Fruit fly (Drosophila melanogaster) whole organism, embryonic: Measurements from ENCODE around the gene Gga.

ENCODE experiments used
- B-H1 ChIP-seq: fragments of 200-800 bp; sonication (Bioruptor generic); IDR thresholded peaks from 3 replicates; pipeline ENCODE4 v1.3.6; 2022; ENCODE audit warnings: missing biosample characterization, missing genetic modification characterization
- C15 ChIP-seq: fragments of 200-800 bp; sonication (Bioruptor generic); IDR thresholded peaks from 3 replicates; pipeline ENCODE4 v1.3.6; 2022; ENCODE audit warnings: missing biosample characterization, missing genetic modification characterization
- CG10462 ChIP-seq: fragments of 200-800 bp; sonication (Bioruptor generic); optimal IDR thresholded peaks from 2 replicates; lab custom pipeline; 2016; ENCODE audit warnings: missing biosample characterization, missing genetic modification characterization
- CG12942 ChIP-seq: fragments of 200-800 bp; sonication (Bioruptor generic); optimal IDR thresholded peaks from 3 replicates; lab custom pipeline; 2016; ENCODE audit warnings: missing biosample characterization, missing genetic modification characterization
- CG13424 ChIP-seq: fragments of 200-800 bp; sonication (Bioruptor generic); optimal IDR thresholded peaks from 2 replicates; lab custom pipeline; 2019; ENCODE audit warnings: missing biosample characterization, mild to moderate bottlenecking, missing genetic modification characterization, moderate library complexity
- CG14050 ChIP-seq: fragments of 200-800 bp; sonication (Bioruptor generic); IDR thresholded peaks from 3 replicates; pipeline ENCODE4 v1.3.6; 2022; ENCODE audit warnings: missing biosample characterization, missing genetic modification characterization
- CG14860 ChIP-seq: fragments of 200-800 bp; sonication (Bioruptor generic); IDR thresholded peaks from 3 replicates; pipeline ENCODE4 v1.3.6; 2022; ENCODE audit warnings: missing biosample characterization, missing genetic modification characterization; ENCODE audit not compliant: partially characterized antibody
- CG15479 ChIP-seq: fragments of 200-800 bp; sonication (Bioruptor generic); optimal IDR thresholded peaks from 3 replicates; lab custom pipeline; 2019; ENCODE audit warnings: missing biosample characterization, mild to moderate bottlenecking, missing genetic modification characterization, moderate library complexity
- CG15601 ChIP-seq: fragments of 200-800 bp; sonication (Bioruptor generic); optimal IDR thresholded peaks from 3 replicates; lab custom pipeline; 2019; ENCODE audit warnings: missing biosample characterization, mild to moderate bottlenecking, missing genetic modification characterization, moderate library complexity
- CG1647 ChIP-seq: fragments of 200-800 bp; sonication (Bioruptor generic); optimal IDR thresholded peaks from 3 replicates; lab custom pipeline; 2016; ENCODE audit warnings: missing biosample characterization, missing genetic modification characterization
- CG17328 ChIP-seq: fragments of 200-800 bp; sonication (Bioruptor generic); IDR thresholded peaks from 2 replicates; pipeline ENCODE4 v1.3.6; 2022; ENCODE audit warnings: missing biosample characterization, missing genetic modification characterization
- CG18764 ChIP-seq: fragments of 200-800 bp; sonication (Bioruptor generic); optimal IDR thresholded peaks from 3 replicates; lab custom pipeline; 2016; ENCODE audit warnings: missing biosample characterization, missing genetic modification characterization
- CG2875 ChIP-seq: fragments of 200-800 bp; sonication (Bioruptor generic); optimal IDR thresholded peaks from 2 replicates; lab custom pipeline; 2017; ENCODE audit warnings: missing biosample characterization, mild to moderate bottlenecking, missing genetic modification characterization, missing genetic modification reagents
- CG4282 ChIP-seq: fragments of 200-800 bp; sonication (Bioruptor generic); optimal IDR thresholded peaks from 2 replicates; lab custom pipeline; 2016; ENCODE audit warnings: missing biosample characterization, missing genetic modification characterization
- CG6272 ChIP-seq: fragments of 200-800 bp; sonication (Bioruptor generic); IDR thresholded peaks from 2 replicates; pipeline ENCODE4 v1.3.6; 2022; ENCODE audit warnings: missing biosample characterization, missing genetic modification characterization
- CG7372 ChIP-seq: fragments of 200-800 bp; sonication (Bioruptor generic); IDR thresholded peaks from 2 replicates; pipeline ENCODE4 v1.3.6; 2022; ENCODE audit warnings: missing biosample characterization, missing genetic modification characterization
- CG7963 ChIP-seq: fragments of 200-800 bp; sonication (Bioruptor generic); IDR thresholded peaks from 3 replicates; pipeline ENCODE4 v1.3.6; 2022; ENCODE audit warnings: missing biosample characterization, missing genetic modification characterization; ENCODE audit not compliant: partially characterized antibody
- CG8388 ChIP-seq: fragments of 200-800 bp; sonication (Bioruptor generic); optimal IDR thresholded peaks from 2 replicates; lab custom pipeline; 2019; ENCODE audit warnings: missing biosample characterization, mild to moderate bottlenecking, missing genetic modification characterization, moderate library complexity
- CG9609 ChIP-seq: fragments of 200-800 bp; sonication (Bioruptor generic); optimal IDR thresholded peaks from 3 replicates; lab custom pipeline; 2016; ENCODE audit warnings: missing biosample characterization, missing genetic modification characterization
- CG9876 ChIP-seq: fragments of 200-800 bp; sonication (Bioruptor generic); optimal IDR thresholded peaks from 2 replicates; lab custom pipeline; 2016; ENCODE audit warnings: missing biosample characterization, missing genetic modification characterization
- Dad ChIP-seq: fragments of 200-800 bp; sonication (Bioruptor generic); optimal IDR thresholded peaks from 3 replicates; lab custom pipeline; 2016; ENCODE audit warnings: missing biosample characterization, missing genetic modification characterization
- Dbx ChIP-seq: fragments of 200-800 bp; sonication (Bioruptor generic); IDR thresholded peaks from 3 replicates; pipeline ENCODE4 v1.3.6; 2022; ENCODE audit warnings: missing biosample characterization, missing genetic modification characterization
- ERR ChIP-seq: fragments of 200-800 bp; sonication (Bioruptor generic); optimal IDR thresholded peaks from 2 replicates; lab custom pipeline; 2016; ENCODE audit warnings: missing biosample characterization, missing genetic modification characterization
- GATAe ChIP-seq: fragments of 200-800 bp; sonication (Bioruptor generic); conservative IDR thresholded peaks from 2 replicates; pipeline ENCODE4 v1.3.6; 2022; ENCODE audit warnings: missing biosample characterization, missing genetic modification characterization
- MBD-R2 ChIP-seq: fragments of 200-800 bp; sonication (Bioruptor generic); IDR thresholded peaks from 2 replicates; pipeline ENCODE4 v1.3.6; 2022; ENCODE audit warnings: missing biosample characterization, missing genetic modification characterization
- Max ChIP-seq: fragments of 200-800 bp; sonication (Bioruptor generic); optimal IDR thresholded peaks from 2 replicates; lab custom pipeline; 2016; ENCODE audit warnings: missing biosample characterization, mild to moderate bottlenecking, missing genetic modification characterization
- Mes4 ChIP-seq: fragments of 200-800 bp; sonication (Bioruptor generic); optimal IDR thresholded peaks from 2 replicates; lab custom pipeline; 2016; ENCODE audit warnings: missing biosample characterization, missing genetic modification characterization
- NC2α ChIP-seq: fragments of 200-800 bp; sonication (Bioruptor generic); optimal IDR thresholded peaks from 2 replicates; lab custom pipeline; 2016; ENCODE audit warnings: missing biosample characterization, missing genetic modification characterization
- Ptx1 ChIP-seq: fragments of 200-800 bp; sonication (Bioruptor generic); IDR thresholded peaks from 2 replicates; pipeline ENCODE4 v1.3.6; 2022; ENCODE audit warnings: missing biosample characterization, missing genetic modification characterization
- TFAM ChIP-seq: fragments of 200-800 bp; sonication (Bioruptor generic); optimal IDR thresholded peaks from 2 replicates; lab custom pipeline; 2017; ENCODE audit warnings: missing biosample characterization, missing genetic modification characterization, inconsistent platforms
- Taf1 ChIP-seq: fragments of 200-800 bp; sonication (Bioruptor generic); IDR thresholded peaks from 2 replicates; pipeline ENCODE4 v1.3.6; 2022; ENCODE audit warnings: missing biosample characterization, missing genetic modification characterization
- Xbp1 ChIP-seq: fragments of 200-800 bp; sonication (Bioruptor generic); optimal IDR thresholded peaks from 3 replicates; lab custom pipeline; 2016; ENCODE audit warnings: missing biosample characterization, mild to moderate bottlenecking, missing genetic modification characterization
- YL-1 ChIP-seq: fragments of 200-800 bp; sonication (Bioruptor generic); optimal IDR thresholded peaks from 3 replicates; lab custom pipeline; 2017; ENCODE audit warnings: missing biosample characterization, mild to moderate bottlenecking, missing genetic modification characterization
- aop ChIP-seq: fragments of 200-800 bp; sonication (Bioruptor generic); IDR thresholded peaks from 2 replicates; pipeline ENCODE4 v1.3.6; 2022; ENCODE audit warnings: missing biosample characterization, missing genetic modification characterization
- ash1 ChIP-seq: fragments of 200-800 bp; sonication (Bioruptor generic); optimal IDR thresholded peaks from 2 replicates; lab custom pipeline; 2018; ENCODE audit warnings: missing biosample characterization, mild to moderate bottlenecking, missing genetic modification characterization
- bigmax ChIP-seq: fragments of 200-800 bp; sonication (Bioruptor generic); optimal IDR thresholded peaks from 2 replicates; lab custom pipeline; 2018; ENCODE audit warnings: missing biosample characterization, mild to moderate bottlenecking, missing genetic modification characterization
- cg ChIP-seq: fragments of 200-800 bp; sonication (Bioruptor generic); optimal IDR thresholded peaks from 3 replicates; lab custom pipeline; 2019; ENCODE audit warnings: missing biosample characterization, mild to moderate bottlenecking, missing genetic modification characterization, moderate library complexity
- chinmo ChIP-seq: fragments of 200-800 bp; sonication (Bioruptor generic); IDR thresholded peaks from 4 replicates; pipeline ENCODE4 v1.3.6; 2022; ENCODE audit warnings: missing biosample characterization, missing genetic modification characterization; ENCODE audit not compliant: partially characterized antibody
- fd102C ChIP-seq: fragments of 200-800 bp; sonication (Bioruptor generic); optimal IDR thresholded peaks from 2 replicates; lab custom pipeline; 2018; ENCODE audit warnings: missing biosample characterization, mild to moderate bottlenecking, missing genetic modification characterization, moderate library complexity
- gce ChIP-seq: fragments of 200-800 bp; sonication (Bioruptor generic); IDR thresholded peaks from 3 replicates; pipeline ENCODE4 v1.3.6; 2022; ENCODE audit warnings: missing biosample characterization, missing genetic modification characterization
- ham ChIP-seq: fragments of 200-800 bp; sonication (Bioruptor generic); IDR thresholded peaks from 2 replicates; pipeline ENCODE4 v1.3.6; 2022; ENCODE audit warnings: missing biosample characterization, missing genetic modification characterization
- hkb ChIP-seq, 2 experiments: fragments of 200-800 bp in 1 of 2; fragments of >200 bp in 1 of 2; sonication (Bioruptor generic) in 1 of 2; IDR thresholded peaks in 1 of 2; optimal IDR thresholded peaks in 1 of 2; 2 replicates each; pipeline versions ENCODE4 v1.3.6 to Lab custom; 2017 to 2022; ENCODE audit warnings: missing biosample characterization in 1 of 2, missing genetic modification characterization in 1 of 2
- lov ChIP-seq, 2 experiments: fragments of 200-800 bp in 1 of 2; fragments of >200 bp in 1 of 2; sonication (Bioruptor generic) in 1 of 2; IDR thresholded peaks in 1 of 2; optimal IDR thresholded peaks in 1 of 2; 2 replicates in 1 of 2; 3 replicates in 1 of 2; pipeline versions ENCODE4 v1.3.6 to Lab custom; 2017 to 2022; ENCODE audit warnings: missing biosample characterization in 1 of 2, missing genetic modification characterization in 1 of 2
- mam ChIP-seq: fragments of 200-800 bp; sonication (Bioruptor generic); optimal IDR thresholded peaks from 3 replicates; lab custom pipeline; 2016; ENCODE audit warnings: missing biosample characterization, missing genetic modification characterization
- nau ChIP-seq: fragments of 200-800 bp; sonication (Bioruptor generic); optimal IDR thresholded peaks from 3 replicates; lab custom pipeline; 2017; ENCODE audit warnings: missing biosample characterization, mild to moderate bottlenecking, missing genetic modification characterization, missing genetic modification reagents
- org-1 ChIP-seq: fragments of 200-800 bp; sonication (Bioruptor generic); optimal IDR thresholded peaks from 2 replicates; lab custom pipeline; 2017; ENCODE audit warnings: missing biosample characterization, missing genetic modification characterization
- psq ChIP-seq: fragments of 200-800 bp; sonication (Bioruptor generic); optimal IDR thresholded peaks from 2 replicates; lab custom pipeline; 2017; ENCODE audit warnings: missing biosample characterization, missing genetic modification characterization
- sens-2 ChIP-seq: fragments of 200-800 bp; sonication (Bioruptor generic); IDR thresholded peaks from 2 replicates; pipeline ENCODE4 v1.3.6; 2022; ENCODE audit warnings: missing biosample characterization, missing genetic modification characterization
- sr ChIP-seq: fragments of 200-800 bp; sonication (Bioruptor generic); IDR thresholded peaks from 3 replicates; pipeline ENCODE4 v1.3.6; 2022; ENCODE audit warnings: missing biosample characterization, missing genetic modification characterization
- usp ChIP-seq: fragments of >200 bp; optimal IDR thresholded peaks from 2 replicates; lab custom pipeline; 2017; ENCODE audit warnings: missing biosample characterization, missing genetic modification characterization
- zf30C ChIP-seq: fragments of 200-800 bp; sonication (Bioruptor generic); optimal IDR thresholded peaks from 3 replicates; lab custom pipeline; 2018; ENCODE audit warnings: missing biosample characterization, mild to moderate bottlenecking, missing genetic modification characterization
- zfh1 ChIP-seq: fragments of 200-800 bp; sonication (Bioruptor generic); IDR thresholded peaks from 3 replicates; pipeline ENCODE4 v1.3.6; 2022; ENCODE audit warnings: missing biosample characterization, missing genetic modification characterization

Gga gene

dm6 chrX:9589928-9590327, 10.9 kb upstream of the Gga start (continued):
- TF ChIP-seq CG7963 (GFP tag; lab: Robert Waterston, UW): no peak
- TF ChIP-seq B-H1 (GFP tag; lab: Robert Waterston, UW): no peak
- no peak for TF ChIP-seq ERR
- TF ChIP-seq GATAe (GFP tag; lab: Robert Waterston, UW): no peak
- no peak for TF ChIP-seq usp (GFP tag; lab: Kevin White, UChicago)
- TF ChIP-seq lov (optimal IDR thresholded peaks at IDR 0.05; lab: Kevin White, UChicago): no peak
- no peak for TF ChIP-seq lov (GFP tag; IDR thresholded peaks at IDR 0.05; lab: Robert Waterston, UW)
- TF ChIP-seq org-1: peak; percentile 43
- TF ChIP-seq gce (GFP tag; lab: Robert Waterston, UW): no peak
- TF ChIP-seq CG6272 (GFP tag; lab: Robert Waterston, UW): no peak
- TF ChIP-seq CG1647 (GFP tag; lab: Kevin White, UChicago): no peak
- no peak for TF ChIP-seq sr
- no peak for TF ChIP-seq chinmo (GFP tag; lab: Robert Waterston, UW)
- TF ChIP-seq CG15479 (GFP tag; lab: Kevin White, UChicago): no peak
- TF ChIP-seq ham (GFP tag; lab: Robert Waterston, UW): no peak
- no peak for TF ChIP-seq CG9609
- no peak for TF ChIP-seq Dad (GFP tag; lab: Kevin White, UChicago)
- TF ChIP-seq YL-1: no peak
- no peak for TF ChIP-seq NC2α
- no peak for TF ChIP-seq sens-2 (GFP tag; lab: Robert Waterston, UW)
- no peak for TF ChIP-seq aop (GFP tag; lab: Robert Waterston, UW)
- peak; percentile 50; the same call in 1 of the 3 replicates for TF ChIP-seq Dbx
- TF ChIP-seq zfh1 (GFP tag; lab: Robert Waterston, UW): no peak
- no peak for TF ChIP-seq mam
- peak; percentile 5 for TF ChIP-seq CG15601 (tag; lab: Kevin White, UChicago)
- TF ChIP-seq Mes4: no peak
- no peak for TF ChIP-seq CG2875 (GFP tag; lab: Kevin White, UChicago)
- peak; percentile 57 for TF ChIP-seq Xbp1
- no peak for TF ChIP-seq CG4282 (GFP tag; lab: Kevin White, UChicago)
- TF ChIP-seq hkb (optimal IDR thresholded peaks at IDR 0.05; lab: Kevin White, UChicago): no peak
- TF ChIP-seq hkb (GFP tag; IDR thresholded peaks at IDR 0.05; lab: Robert Waterston, UW): peak; percentile 66
- no peak for TF ChIP-seq bigmax (GFP tag; lab: Kevin White, UChicago)
- no peak for TF ChIP-seq zf30C (GFP tag; lab: Kevin White, UChicago)
- peak; percentile 61 for TF ChIP-seq Ptx1 (GFP tag; lab: Robert Waterston, UW)
- TF ChIP-seq Taf1 (GFP tag; lab: Robert Waterston, UW): no peak
- peak; percentile 18; the same call in 1 of the 2 replicates for TF ChIP-seq MBD-R2 (GFP tag; lab: Robert Waterston, UW)
- no peak for TF ChIP-seq CG18764
- no peak for TF ChIP-seq CG7372 (GFP tag; lab: Robert Waterston, UW)
- 0 out of 3 replicates have a peak, but pooled peaks have one; percentile 9 for TF ChIP-seq CG14050 (GFP tag; lab: Robert Waterston, UW)
- TF ChIP-seq CG9876 (GFP tag; lab: Kevin White, UChicago): no peak
- TF ChIP-seq TFAM (GFP tag; lab: Kevin White, UChicago): no peak
- peak; percentile 37 for TF ChIP-seq CG8388 (GFP tag; lab: Kevin White, UChicago)
- no peak for TF ChIP-seq CG10462
- no peak for TF ChIP-seq CG12942 (GFP tag; lab: Kevin White, UChicago)
- TF ChIP-seq cg: no peak
- TF ChIP-seq CG13424: peak; percentile 64
- no peak for TF ChIP-seq psq (GFP tag; lab: Kevin White, UChicago)
- TF ChIP-seq fd102C (GFP tag; lab: Kevin White, UChicago): no peak
- peak; percentile 4 for TF ChIP-seq nau (GFP tag; lab: Kevin White, UChicago)
- no peak for TF ChIP-seq CG17328 (GFP tag; lab: Robert Waterston, UW)
- TF ChIP-seq CG14860 (GFP tag; lab: Robert Waterston, UW): no peak
- TF ChIP-seq ash1 (GFP tag; lab: Kevin White, UChicago): no peak
- TF ChIP-seq Max (GFP tag; lab: Kevin White, UChicago): no peak
- no peak for TF ChIP-seq C15 (GFP tag; lab: Robert Waterston, UW)
